Worm (Caenorhabditis elegans) whole organism, L4/young adult: ENCODE data around the gene fbxa-194.

Experiments used
- dao-5 ChIP-seq: sonication (generic microtip); optimal IDR thresholded peaks from 2 replicates; lab custom pipeline; 2016; ENCODE audit warnings: missing genotype, missing genetic modification characterization, moderate library complexity, missing compliant biosample characterization
- him-1 ChIP-seq: sonication (generic microtip); optimal IDR thresholded peaks from 2 replicates; lab custom pipeline; 2016; ENCODE audit warnings: missing genotype, missing genetic modification reagents, missing genetic modification characterization, missing compliant biosample characterization

- TF ChIP-seq him-1 (tag; lab: Kevin White, UChicago) (no peak), dao-5 (tag; lab: Kevin White, UChicago) (no peak)
Measured at ce11 chrV:19788360-19788759, 9.9 kb upstream of the fbxa-194 start, which contains the start of gene clec-258.
